Fruit fly (Drosophila melanogaster) whole organism, embryonic: ENCODE data around the gene svp.

ENCODE experiments used
- Adf1 ChIP-seq: fragments of 200-800 bp; sonication (Bioruptor generic); IDR thresholded peaks from 2 replicates; pipeline ENCODE4 v1.3.6; 2022; ENCODE audit warnings: missing biosample characterization, missing genetic modification characterization
- B-H1 ChIP-seq: fragments of 200-800 bp; sonication (Bioruptor generic); IDR thresholded peaks from 3 replicates; pipeline ENCODE4 v1.3.6; 2022; ENCODE audit warnings: missing biosample characterization, missing genetic modification characterization
- B-H2 ChIP-seq: fragments of 200-800 bp; sonication (Bioruptor generic); optimal IDR thresholded peaks from 2 replicates; lab custom pipeline; 2018; ENCODE audit warnings: missing biosample characterization, mild to moderate bottlenecking, missing genetic modification characterization
- CG10366 ChIP-seq: fragments of 200-800 bp; sonication (Bioruptor generic); IDR thresholded peaks from 2 replicates; pipeline ENCODE4 v1.3.6; 2022; ENCODE audit warnings: missing biosample characterization, missing genetic modification characterization
- CG11247 ChIP-seq: fragments of 200-800 bp; sonication (Bioruptor generic); IDR thresholded peaks from 2 replicates; pipeline ENCODE4 v1.3.6; 2022; ENCODE audit warnings: missing biosample characterization, missing genetic modification characterization
- CG12744 ChIP-seq: fragments of 200-800 bp; sonication (Bioruptor generic); optimal IDR thresholded peaks from 2 replicates; lab custom pipeline; 2016; ENCODE audit warnings: missing biosample characterization, missing genetic modification characterization
- CG12942 ChIP-seq: fragments of 200-800 bp; sonication (Bioruptor generic); optimal IDR thresholded peaks from 3 replicates; lab custom pipeline; 2016; ENCODE audit warnings: missing biosample characterization, missing genetic modification characterization
- CG13287 ChIP-seq: fragments of 200-800 bp; sonication (Bioruptor generic); IDR thresholded peaks from 2 replicates; pipeline ENCODE4 v1.3.6; 2022; ENCODE audit warnings: missing biosample characterization, missing genetic modification characterization; ENCODE audit not compliant: partially characterized antibody
- CG13624 ChIP-seq: fragments of 200-800 bp; sonication (Bioruptor generic); optimal IDR thresholded peaks from 2 replicates; lab custom pipeline; 2016; ENCODE audit warnings: missing biosample characterization, missing genetic modification characterization
- CG13894 ChIP-seq: fragments of 200-800 bp; sonication (Bioruptor generic); optimal IDR thresholded peaks from 3 replicates; lab custom pipeline; 2018; ENCODE audit warnings: missing biosample characterization, mild to moderate bottlenecking, missing genetic modification characterization, moderate library complexity
- CG17359 ChIP-seq: fragments of 200-800 bp; sonication (Bioruptor generic); optimal IDR thresholded peaks from 3 replicates; lab custom pipeline; 2018; ENCODE audit warnings: missing biosample characterization, mild to moderate bottlenecking, missing genetic modification characterization, moderate library complexity
- CG18262 ChIP-seq: fragments of 200-800 bp; optimal IDR thresholded peaks from 3 replicates; lab custom pipeline; 2019; ENCODE audit warnings: missing biosample characterization, mild to moderate bottlenecking, missing genetic modification characterization, moderate library complexity
- CG1832 ChIP-seq: fragments of 200-800 bp; sonication (Bioruptor generic); optimal IDR thresholded peaks from 2 replicates; lab custom pipeline; 2017; ENCODE audit warnings: missing biosample characterization, mild to moderate bottlenecking, missing genetic modification characterization, inconsistent platforms
- CG18476 ChIP-seq: fragments of 200-800 bp; sonication (Bioruptor generic); optimal IDR thresholded peaks from 2 replicates; lab custom pipeline; 2016; ENCODE audit warnings: missing biosample characterization, mild to moderate bottlenecking, missing genetic modification characterization
- CG2875 ChIP-seq: fragments of 200-800 bp; sonication (Bioruptor generic); optimal IDR thresholded peaks from 2 replicates; lab custom pipeline; 2017; ENCODE audit warnings: missing biosample characterization, mild to moderate bottlenecking, missing genetic modification characterization, missing genetic modification reagents
- CG30431 ChIP-seq: fragments of 200-800 bp; sonication (Bioruptor generic); optimal IDR thresholded peaks from 2 replicates; lab custom pipeline; 2017; ENCODE audit warnings: missing biosample characterization, missing genetic modification characterization
- CG3281 ChIP-seq: fragments of 200-800 bp; sonication (Bioruptor generic); optimal IDR thresholded peaks from 3 replicates; lab custom pipeline; 2017; ENCODE audit warnings: missing biosample characterization, mild to moderate bottlenecking, missing genetic modification characterization
- CG42726 ChIP-seq: fragments of 200-800 bp; sonication (Bioruptor generic); IDR thresholded peaks from 2 replicates; pipeline ENCODE4 v1.3.6; 2022; ENCODE audit warnings: missing biosample characterization, missing genetic modification characterization; ENCODE audit not compliant: partially characterized antibody
- CG6683 ChIP-seq: fragments of 200-800 bp; sonication (Bioruptor generic); optimal IDR thresholded peaks from 2 replicates; lab custom pipeline; 2017; ENCODE audit warnings: missing biosample characterization, mild to moderate bottlenecking, missing genetic modification characterization, missing genetic modification reagents
- CG7928 ChIP-seq: fragments of 200-800 bp; sonication (Bioruptor generic); optimal IDR thresholded peaks from 2 replicates; lab custom pipeline; 2017; ENCODE audit warnings: missing biosample characterization, mild to moderate bottlenecking, missing genetic modification characterization
- CG8290 ChIP-seq, 3 experiments: fragments of 200-800 bp; sonication (Bioruptor generic); optimal IDR thresholded peaks; 2 replicates each; lab custom pipeline; 2016 to 2019; ENCODE audit warnings: missing biosample characterization in 3 of 3, missing genetic modification characterization in 3 of 3, mild to moderate bottlenecking in 2 of 3, moderate library complexity in 1 of 3
- CG8359 ChIP-seq: fragments of 200-800 bp; sonication (Bioruptor generic); optimal IDR thresholded peaks from 2 replicates; lab custom pipeline; 2017; ENCODE audit warnings: missing biosample characterization, mild to moderate bottlenecking, missing genetic modification characterization, borderline replicate concordance
- CG8388 ChIP-seq: fragments of 200-800 bp; sonication (Bioruptor generic); optimal IDR thresholded peaks from 2 replicates; lab custom pipeline; 2019; ENCODE audit warnings: missing biosample characterization, mild to moderate bottlenecking, missing genetic modification characterization, moderate library complexity
- CG9609 ChIP-seq: fragments of 200-800 bp; sonication (Bioruptor generic); optimal IDR thresholded peaks from 3 replicates; lab custom pipeline; 2016; ENCODE audit warnings: missing biosample characterization, missing genetic modification characterization
- CkIIα-i1 ChIP-seq: fragments of 200-800 bp; sonication (Bioruptor generic); IDR thresholded peaks from 2 replicates; pipeline ENCODE4 v1.3.6; 2022; ENCODE audit warnings: missing biosample characterization, missing genetic modification characterization
- CoRest ChIP-seq: fragments of 200-800 bp; sonication (Bioruptor generic); optimal IDR thresholded peaks from 3 replicates; lab custom pipeline; 2018; ENCODE audit warnings: missing biosample characterization, mild to moderate bottlenecking, missing genetic modification characterization, moderate library complexity
- Dll ChIP-seq: fragments of 200-800 bp; sonication (Bioruptor generic); IDR thresholded peaks from 4 replicates; pipeline ENCODE4 v1.3.6; 2022; ENCODE audit warnings: missing biosample characterization, missing genetic modification characterization; ENCODE audit not compliant: partially characterized antibody
- Dref ChIP-seq: fragments of 200-800 bp; sonication (Bioruptor generic); IDR thresholded peaks from 2 replicates; pipeline ENCODE4 v1.3.6; 2022; ENCODE audit warnings: missing biosample characterization, missing genetic modification characterization
- Eip74EF ChIP-seq, 2 experiments: fragments of 200-800 bp in 1 of 2; fragments of >200 bp in 1 of 2; sonication (Bioruptor generic) in 1 of 2; optimal IDR thresholded peaks; 2 replicates each; lab custom pipeline; 2017 to 2019; ENCODE audit warnings: missing biosample characterization in 2 of 2, missing genetic modification characterization in 2 of 2, mild to moderate bottlenecking in 1 of 2, moderate library complexity in 1 of 2
- HLHmδ ChIP-seq: fragments of 200-800 bp; sonication (Bioruptor generic); optimal IDR thresholded peaks from 2 replicates; lab custom pipeline; 2018; ENCODE audit warnings: missing biosample characterization, mild to moderate bottlenecking, missing genetic modification characterization, moderate library complexity
- Lhr ChIP-seq: fragments of 200-800 bp; sonication (Bioruptor generic); optimal IDR thresholded peaks from 3 replicates; lab custom pipeline; 2017; ENCODE audit warnings: mild to moderate bottlenecking, missing biosample characterization, missing genetic modification reagents, missing genetic modification characterization
- Med ChIP-seq: fragments of 200-800 bp; sonication (Bioruptor generic); peaks from one replicate; lab custom pipeline; 2016; ENCODE audit warnings: missing biosample characterization, missing genetic modification characterization, mild to moderate bottlenecking, inconsistent platforms, moderate library complexity
- Trl ChIP-seq, 3 experiments: fragments of >200 bp in 2 of 3; fragments of 200-800 bp in 1 of 3; sonication (Bioruptor generic) in 1 of 3; optimal IDR thresholded peaks; 2 replicates in 1 of 3; 3 replicates in 2 of 3; lab custom pipeline; 2016 to 2017; ENCODE audit warnings: missing biosample characterization in 1 of 3, missing genetic modification characterization in 1 of 3
- Xbp1 ChIP-seq: fragments of 200-800 bp; sonication (Bioruptor generic); optimal IDR thresholded peaks from 3 replicates; lab custom pipeline; 2016; ENCODE audit warnings: missing biosample characterization, mild to moderate bottlenecking, missing genetic modification characterization
- aop ChIP-seq: fragments of 200-800 bp; sonication (Bioruptor generic); IDR thresholded peaks from 2 replicates; pipeline ENCODE4 v1.3.6; 2022; ENCODE audit warnings: missing biosample characterization, missing genetic modification characterization
- dysf ChIP-seq: fragments of 200-800 bp; sonication (Bioruptor generic); IDR thresholded peaks from 3 replicates; pipeline ENCODE4 v1.3.6; 2022; ENCODE audit warnings: missing biosample characterization, missing genetic modification characterization
- esg ChIP-seq: fragments of 200-800 bp; sonication (Bioruptor generic); conservative IDR thresholded peaks from 2 replicates; pipeline ENCODE4 v1.3.6; 2022; ENCODE audit warnings: missing biosample characterization, missing genetic modification characterization
- grn ChIP-seq: fragments of 200-800 bp; sonication (Bioruptor generic); optimal IDR thresholded peaks from 3 replicates; lab custom pipeline; 2017; ENCODE audit warnings: missing biosample characterization, missing genetic modification characterization
- hb ChIP-seq: fragments of 200-800 bp; sonication (Bioruptor generic); IDR thresholded peaks from 3 replicates; pipeline ENCODE4 v1.3.6; 2022; ENCODE audit warnings: missing biosample characterization, missing genetic modification characterization; ENCODE audit not compliant: partially characterized antibody
- hbn ChIP-seq: fragments of 200-800 bp; sonication (Bioruptor generic); IDR thresholded peaks from 2 replicates; pipeline ENCODE4 v1.3.6; 2022; ENCODE audit warnings: missing biosample characterization, missing genetic modification characterization; ENCODE audit not compliant: partially characterized antibody
- ind ChIP-seq: fragments of 200-800 bp; sonication (Bioruptor generic); optimal IDR thresholded peaks from 3 replicates; lab custom pipeline; 2016; ENCODE audit warnings: missing biosample characterization, missing genetic modification characterization
- lbe ChIP-seq: fragments of 200-800 bp; sonication (Bioruptor generic); optimal IDR thresholded peaks from 2 replicates; lab custom pipeline; 2016; ENCODE audit warnings: missing biosample characterization, mild to moderate bottlenecking, missing genetic modification characterization
- luna ChIP-seq: fragments of 200-800 bp; sonication (Bioruptor generic); optimal IDR thresholded peaks from 2 replicates; lab custom pipeline; 2016; ENCODE audit warnings: missing biosample characterization, missing genetic modification characterization
- maf-S ChIP-seq: fragments of 200-800 bp; sonication (Bioruptor generic); optimal IDR thresholded peaks from 2 replicates; lab custom pipeline; 2016; ENCODE audit warnings: missing biosample characterization, missing genetic modification characterization
- sima ChIP-seq: fragments of 200-800 bp; sonication (Bioruptor generic); optimal IDR thresholded peaks from 2 replicates; lab custom pipeline; 2016; ENCODE audit warnings: missing biosample characterization, missing genetic modification characterization
- tx ChIP-seq: fragments of 200-800 bp; sonication (Bioruptor generic); optimal IDR thresholded peaks from 2 replicates; lab custom pipeline; 2016; ENCODE audit warnings: missing biosample characterization, missing genetic modification characterization
- vnd ChIP-seq: fragments of 200-800 bp; sonication (Bioruptor generic); IDR thresholded peaks from 3 replicates; pipeline ENCODE4 v1.3.6; 2022; ENCODE audit warnings: missing biosample characterization, missing genetic modification characterization; ENCODE audit not compliant: partially characterized antibody
- vvl ChIP-seq: fragments of 200-800 bp; sonication (Bioruptor generic); IDR thresholded peaks from 2 replicates; pipeline ENCODE4 v1.3.6; 2022; ENCODE audit warnings: missing biosample characterization, missing genetic modification characterization
- wek ChIP-seq: fragments of 200-800 bp; sonication (Bioruptor generic); optimal IDR thresholded peaks from 3 replicates; lab custom pipeline; 2018; ENCODE audit warnings: missing biosample characterization, mild to moderate bottlenecking, missing genetic modification characterization, moderate library complexity

The svp gene

DNA sequence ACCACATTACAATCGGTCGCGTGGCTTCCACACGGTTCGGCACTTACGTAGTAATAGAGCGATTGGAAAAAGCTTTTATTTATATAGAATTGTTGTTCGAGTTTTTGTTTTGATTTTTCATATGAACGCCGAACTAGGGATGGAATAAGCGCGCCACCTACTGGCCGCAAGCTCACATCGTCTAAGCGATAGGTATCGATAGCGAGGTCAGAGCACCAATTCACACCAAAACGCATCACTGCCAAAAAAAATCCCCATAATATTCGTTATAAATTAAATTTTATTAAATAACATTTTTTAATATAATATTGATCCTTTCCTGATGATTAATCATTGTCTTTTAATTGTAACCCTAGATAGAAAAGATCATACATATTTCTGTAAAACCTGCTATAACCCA lies 92.0 kb downstream of the svp start, which contains the start of gene CG10038 (continued):
- peak; percentile 62 for TF ChIP-seq Xbp1 (GFP tag; lab: Kevin White, UChicago)
- TF ChIP-seq CG8388 (GFP tag; lab: Kevin White, UChicago), result no peak
- peak; percentile 25; the same call in 1 of the 2 replicates for TF ChIP-seq Adf1 (GFP tag; lab: Robert Waterston, UW)
- no peak for TF ChIP-seq esg (GFP tag; lab: Robert Waterston, UW)
- peak; percentile 88 for TF ChIP-seq Med (GFP tag; lab: Kevin White, UChicago)
- TF ChIP-seq CG11247, result peak; percentile 22; the same call in 1 of the 2 replicates
- TF ChIP-seq CG12744 (GFP tag; lab: Kevin White, UChicago), result no peak
- no peak for TF ChIP-seq CG10366 (GFP tag; lab: Robert Waterston, UW)
- peak; percentile 90 for TF ChIP-seq hbn (GFP tag; lab: Robert Waterston, UW)
- TF ChIP-seq CG3281 (GFP tag; lab: Kevin White, UChicago), result no peak
- peak; percentile 20 for TF ChIP-seq CG2875
- TF ChIP-seq CG1832 (GFP tag; lab: Kevin White, UChicago), result no peak
- TF ChIP-seq CG13287 (GFP tag; lab: Robert Waterston, UW), result peak; percentile 97
- TF ChIP-seq Lhr, result peak; percentile 74
- peak; percentile 88 for TF ChIP-seq Dref (GFP tag; lab: Robert Waterston, UW)
- TF ChIP-seq grn (GFP tag; lab: Kevin White, UChicago), result no peak
- peak; percentile 21 for TF ChIP-seq CG12942
- TF ChIP-seq ind, result peak; percentile 30
- TF ChIP-seq B-H2 (GFP tag; lab: Kevin White, UChicago), result no peak
- no peak for TF ChIP-seq CG30431
- peak; percentile 31 for TF ChIP-seq wek (GFP tag; lab: Kevin White, UChicago)
- peak; percentile 92 for TF ChIP-seq hb (GFP tag; lab: Robert Waterston, UW)
- TF ChIP-seq luna (GFP tag; lab: Kevin White, UChicago), result no peak
- TF ChIP-seq CG8359 (GFP tag; lab: Kevin White, UChicago), result no peak
- peak; percentile 97 for TF ChIP-seq CG42726
- TF ChIP-seq vnd (GFP tag; lab: Robert Waterston, UW), result peak; percentile 92
- no peak for TF ChIP-seq Trl (optimal IDR thresholded peaks at IDR 0.05; lab: Kevin White, UChicago)
- peak; percentile 0 for TF ChIP-seq Trl (GFP tag; optimal IDR thresholded peaks at IDR 0.05; lab: Kevin White, UChicago)
- TF ChIP-seq CG7928 (GFP tag; lab: Kevin White, UChicago), result peak; percentile 47
- peak; percentile 42 for TF ChIP-seq CG8290 (GFP tag; optimal IDR thresholded peaks at IDR 0.05; lab: Kevin White, UChicago)
- TF ChIP-seq CG8290 (tag; optimal IDR thresholded peaks at IDR 0.05; lab: Kevin White, UChicago), result no peak
- TF ChIP-seq dysf, result 0 out of 3 replicates have a peak, but pooled peaks have one; percentile 37
- TF ChIP-seq CG6683 (GFP tag; lab: Kevin White, UChicago), result no peak
- TF ChIP-seq CG13624 (GFP tag; lab: Kevin White, UChicago), result peak; percentile 36
- TF ChIP-seq CoRest (tag; lab: Kevin White, UChicago), result peak; percentile 78
- no peak for TF ChIP-seq CG9609 (GFP tag; lab: Kevin White, UChicago)
- peak; percentile 37 for TF ChIP-seq lbe (GFP tag; lab: Kevin White, UChicago)
- no peak for TF ChIP-seq sima (GFP tag; lab: Kevin White, UChicago)
- TF ChIP-seq CG13894, result no peak
- no peak for TF ChIP-seq HLHmδ (GFP tag; lab: Kevin White, UChicago)
- TF ChIP-seq tx (GFP tag; lab: Kevin White, UChicago), result no peak
- peak; percentile 6 for TF ChIP-seq maf-S
- no peak for TF ChIP-seq CG18476 (GFP tag; lab: Kevin White, UChicago)
- TF ChIP-seq Eip74EF (GFP tag; optimal IDR thresholded peaks at IDR 0.05; lab: Kevin White, UChicago), result no peak
- no peak for TF ChIP-seq CkIIα-i1 (GFP tag; lab: Robert Waterston, UW)
- no peak for TF ChIP-seq B-H1 (GFP tag; lab: Robert Waterston, UW)
- no peak for TF ChIP-seq CG17359 (tag; lab: Kevin White, UChicago)
- peak; percentile 93 for TF ChIP-seq Dll (GFP tag; lab: Robert Waterston, UW)
- peak; percentile 55; the same call in 1 of the 2 replicates for TF ChIP-seq vvl (GFP tag; lab: Robert Waterston, UW)
- TF ChIP-seq CG18262 (tag; lab: Kevin White, UChicago), result peak; percentile 27
- no peak for TF ChIP-seq aop (GFP tag; lab: Robert Waterston, UW)
